Fruit fly (Drosophila melanogaster) whole organism, adult: ENCODE data around the gene Traf6.

ENCODE experiments used
- CG11617 ChIP-seq: fragments of 200-800 bp; sonication (Bioruptor generic); optimal IDR thresholded peaks from 2 replicates; lab custom pipeline; 2017; ENCODE audit warnings: mild to moderate bottlenecking, missing biosample characterization, missing genetic modification reagents, missing genetic modification characterization
- CG12768 ChIP-seq: fragments of 200-800 bp; sonication (Bioruptor generic); optimal IDR thresholded peaks from 2 replicates; lab custom pipeline; 2017; ENCODE audit warnings: missing biosample characterization, missing genetic modification characterization, mild to moderate bottlenecking, moderate library complexity, missing genetic modification reagents
- CG14711 ChIP-seq: fragments of 200-800 bp; sonication (Bioruptor generic); optimal IDR thresholded peaks from 2 replicates; lab custom pipeline; 2018; ENCODE audit warnings: missing biosample characterization, mild to moderate bottlenecking, missing genetic modification characterization, moderate library complexity
- CG1620 ChIP-seq: fragments of 200-800 bp; sonication (Bioruptor generic); optimal IDR thresholded peaks from 2 replicates; lab custom pipeline; 2016; ENCODE audit warnings: missing biosample characterization, missing genetic modification characterization
- CG33017 ChIP-seq: fragments of 200-800 bp; sonication (Bioruptor generic); optimal IDR thresholded peaks from 2 replicates; lab custom pipeline; 2018; ENCODE audit warnings: missing biosample characterization, mild to moderate bottlenecking, missing genetic modification characterization, moderate library complexity
- CG5204 ChIP-seq: fragments of 200-800 bp; sonication (Bioruptor generic); optimal IDR thresholded peaks from 2 replicates; lab custom pipeline; 2016; ENCODE audit warnings: missing biosample characterization, missing genetic modification characterization
- CG7045 ChIP-seq: fragments of 200-800 bp; sonication (Bioruptor generic); optimal IDR thresholded peaks from 2 replicates; lab custom pipeline; 2017; ENCODE audit warnings: missing biosample characterization, mild to moderate bottlenecking, missing genetic modification characterization
- CG7101 ChIP-seq: fragments of 200-800 bp; sonication (Bioruptor generic); optimal IDR thresholded peaks from 2 replicates; lab custom pipeline; 2018; ENCODE audit warnings: missing biosample characterization, mild to moderate bottlenecking, missing genetic modification characterization, moderate library complexity
- Clk ChIP-seq: fragments of 200-800 bp; sonication (Bioruptor generic); optimal IDR thresholded peaks from 2 replicates; lab custom pipeline; 2017; ENCODE audit warnings: missing biosample characterization, missing genetic modification characterization
- Crg-1 ChIP-seq: fragments of 200-800 bp; sonication (Bioruptor generic); optimal IDR thresholded peaks from 2 replicates; lab custom pipeline; 2016; ENCODE audit warnings: missing biosample characterization, missing genetic modification characterization
- Hr96 ChIP-seq: fragments of 200-800 bp; sonication (Bioruptor generic); optimal IDR thresholded peaks from 2 replicates; lab custom pipeline; 2016; ENCODE audit warnings: missing biosample characterization, missing genetic modification characterization
- Mnt ChIP-seq: fragments of 200-800 bp; sonication (Bioruptor generic); optimal IDR thresholded peaks from 2 replicates; lab custom pipeline; 2016; ENCODE audit warnings: missing biosample characterization, mild to moderate bottlenecking, missing genetic modification characterization
- bab1 ChIP-seq: fragments of 200-800 bp; sonication (Bioruptor generic); optimal IDR thresholded peaks from 3 replicates; lab custom pipeline; 2019; ENCODE audit warnings: missing biosample characterization, mild to moderate bottlenecking, missing genetic modification characterization, moderate library complexity
- cic ChIP-seq: fragments of 200-800 bp; sonication (Bioruptor generic); optimal IDR thresholded peaks from 2 replicates; lab custom pipeline; 2017; ENCODE audit warnings: missing biosample characterization, mild to moderate bottlenecking, missing genetic modification characterization, moderate library complexity
- cnc ChIP-seq, 2 experiments: fragments of >200 bp; optimal IDR thresholded peaks; 2 replicates each; lab custom pipeline; 2017
- kay ChIP-seq: fragments of 200-800 bp; sonication (Bioruptor generic); peaks from one replicate; lab custom pipeline; 2016; ENCODE audit warnings: missing biosample characterization, missing genetic modification characterization, borderline replicate concordance
- ovo ChIP-seq: fragments of 200-800 bp; sonication (Bioruptor generic); optimal IDR thresholded peaks from 2 replicates; lab custom pipeline; 2016; ENCODE audit warnings: missing biosample characterization, missing genetic modification characterization
- pad ChIP-seq: fragments of 200-800 bp; sonication (Bioruptor generic); optimal IDR thresholded peaks from 3 replicates; lab custom pipeline; 2017; ENCODE audit warnings: missing biosample characterization, missing genetic modification characterization, mild to moderate bottlenecking, moderate library complexity, missing genetic modification reagents
- tj ChIP-seq: fragments of 200-800 bp; sonication (Bioruptor generic); optimal IDR thresholded peaks from 3 replicates; lab custom pipeline; 2017; ENCODE audit warnings: missing biosample characterization, mild to moderate bottlenecking, missing genetic modification characterization, moderate library complexity
- toe ChIP-seq: fragments of 200-800 bp; sonication (Bioruptor generic); optimal IDR thresholded peaks from 2 replicates; lab custom pipeline; 2016; ENCODE audit warnings: missing biosample characterization, missing genetic modification characterization

The Traf6 gene

DNA sequence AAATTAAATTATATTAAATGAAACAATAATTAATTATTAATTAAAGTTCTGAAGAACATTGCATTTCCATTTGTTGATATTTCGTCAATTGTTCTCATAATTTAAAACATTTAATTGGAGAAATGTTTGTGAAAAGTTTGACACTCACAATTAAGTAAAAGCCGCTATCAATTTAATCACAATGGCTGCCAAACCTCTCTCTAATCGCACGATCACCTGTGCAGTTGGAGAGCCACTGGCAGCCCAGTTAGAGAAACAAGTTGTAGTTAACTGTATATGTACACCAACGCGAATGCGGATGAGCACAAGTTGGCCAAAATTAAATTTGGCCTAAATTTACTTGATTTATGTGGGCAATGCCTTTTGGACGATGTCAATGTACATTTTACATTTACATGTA, 35.0 kb upstream of the Traf6 start:
- TF ChIP-seq bab1 (GFP tag; lab: Kevin White, UChicago) (no peak), CG1620 (no peak), CG11617 (GFP tag; lab: Kevin White, UChicago) (no peak), pad (GFP tag; lab: Kevin White, UChicago) (no peak), cnc (optimal IDR thresholded peaks at IDR 0.05; lab: Kevin White, UChicago) (no peak), cic (GFP tag; lab: Kevin White, UChicago) (no peak), CG7045 (GFP tag; lab: Kevin White, UChicago) (no peak), Clk (GFP tag; lab: Kevin White, UChicago) (no peak)

DNA sequence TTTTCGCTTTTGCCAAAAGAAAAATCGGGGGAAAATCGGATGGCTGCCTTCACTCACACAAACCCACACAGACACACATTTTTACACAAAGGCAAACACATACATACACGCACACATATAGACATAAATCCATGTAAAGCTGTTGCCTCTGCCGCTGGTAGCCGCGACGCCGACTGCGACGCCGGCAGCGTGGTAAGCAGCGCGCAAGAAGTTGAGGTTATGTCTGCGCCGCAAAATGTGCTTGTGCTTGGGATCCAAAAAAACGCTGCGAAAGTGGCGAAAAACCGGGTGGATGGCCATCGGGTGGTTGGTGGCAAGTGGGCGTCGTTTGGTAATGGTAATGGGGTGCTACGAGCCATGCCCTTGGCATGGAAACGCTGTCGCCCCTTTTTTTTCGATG, 22.7 kb upstream of the Traf6 start:
- TF ChIP-seq Hr96 (GFP tag; lab: Kevin White, UChicago) (no peak), toe (GFP tag; lab: Kevin White, UChicago) (no peak), CG11617 (GFP tag; lab: Kevin White, UChicago) (no peak), CG1620 (no peak), CG7045 (GFP tag; lab: Kevin White, UChicago) (no peak), CG12768 (GFP tag; lab: Kevin White, UChicago) (no peak), cic (GFP tag; lab: Kevin White, UChicago) (no peak), bab1 (GFP tag; lab: Kevin White, UChicago) (no peak), CG14711 (tag; lab: Kevin White, UChicago) (no peak), Clk (GFP tag; lab: Kevin White, UChicago) (no peak), kay (GFP tag; lab: Kevin White, UChicago) (no peak), pad (GFP tag; lab: Kevin White, UChicago) (no peak), cnc (optimal IDR thresholded peaks at IDR 0.05; lab: Kevin White, UChicago) (no peak), ovo (GFP tag; lab: Kevin White, UChicago) (no peak)

DNA sequence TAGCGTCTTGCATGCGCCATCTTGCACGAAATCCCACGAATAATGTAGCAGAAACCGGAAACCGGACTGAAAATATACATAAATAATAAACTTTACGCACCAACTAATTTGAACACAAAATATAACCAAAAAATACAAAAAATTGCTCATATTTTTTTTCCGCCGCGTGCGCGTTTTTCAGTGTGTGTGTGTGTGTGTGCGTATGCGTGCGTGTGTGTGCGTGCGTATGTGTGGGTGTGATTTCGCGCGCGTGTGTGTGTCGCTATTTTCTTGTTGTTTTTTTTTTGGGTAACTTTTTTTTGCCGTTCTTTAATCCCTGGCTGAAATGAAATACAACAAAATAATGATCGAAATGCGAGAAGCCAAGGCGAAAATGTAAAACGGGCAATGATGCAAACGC, 21.8 kb upstream of the Traf6 start:
- TF ChIP-seq kay (GFP tag; lab: Kevin White, UChicago), result no peak
- no peak for TF ChIP-seq CG5204 (GFP tag; lab: Kevin White, UChicago)
- TF ChIP-seq Mnt, result no peak
- TF ChIP-seq CG7045 (GFP tag; lab: Kevin White, UChicago), result no peak
- TF ChIP-seq CG14711 (tag; lab: Kevin White, UChicago), result no peak
- TF ChIP-seq Crg-1 (GFP tag; lab: Kevin White, UChicago), result no peak
- TF ChIP-seq cic (GFP tag; lab: Kevin White, UChicago), result no peak
- no peak for TF ChIP-seq CG33017 (tag; lab: Kevin White, UChicago)
- TF ChIP-seq pad (GFP tag; lab: Kevin White, UChicago), result no peak
- TF ChIP-seq CG1620, result no peak
- no peak for TF ChIP-seq toe (GFP tag; lab: Kevin White, UChicago)

DNA sequence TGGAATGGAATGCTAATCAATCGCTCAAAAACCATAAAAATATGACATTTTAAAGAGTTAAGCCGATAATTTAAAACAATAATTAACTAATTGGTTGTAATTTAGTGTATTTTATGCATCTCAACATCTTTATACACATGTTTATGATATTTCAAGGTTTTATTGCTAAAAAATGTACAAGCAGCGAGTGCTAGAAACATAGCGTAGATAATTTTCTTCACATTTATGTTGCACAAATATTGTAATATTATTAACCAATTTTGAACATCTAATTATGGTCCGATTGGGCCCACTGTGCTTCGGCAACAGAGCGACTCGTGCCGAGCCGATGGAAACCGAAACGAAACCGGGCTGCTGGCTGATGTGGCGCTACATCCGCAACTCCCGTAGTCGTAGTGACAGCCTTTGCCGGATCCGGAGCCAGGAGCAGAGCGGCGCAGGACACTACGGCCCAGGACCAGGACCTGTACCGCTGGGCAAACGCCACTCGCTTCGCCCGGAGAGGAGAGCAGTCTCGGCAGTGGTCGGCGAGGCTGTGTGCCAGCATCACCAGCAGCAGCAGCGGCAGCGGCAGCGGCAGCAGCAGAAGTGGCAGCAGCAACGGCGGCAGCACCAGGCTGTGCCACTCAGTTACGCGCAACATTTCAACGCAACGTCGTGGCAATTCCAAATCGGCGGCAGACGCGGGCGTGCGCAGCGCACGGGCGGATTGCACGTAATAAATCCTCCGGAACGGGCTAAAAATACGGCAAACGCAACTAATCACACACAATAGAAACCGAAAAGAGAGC, 21.2 kb upstream of the Traf6 start, which contains the start of gene sdt:
TSS of gene sdt (plus strand) at position 385 of the 791 bp plus-strand sequence.
- no peak for TF ChIP-seq CG7045 (GFP tag; lab: Kevin White, UChicago)
- no peak for TF ChIP-seq bab1 (GFP tag; lab: Kevin White, UChicago)
- no peak for TF ChIP-seq CG5204 (GFP tag; lab: Kevin White, UChicago)
- TF ChIP-seq tj, result no peak
- no peak for TF ChIP-seq CG33017 (tag; lab: Kevin White, UChicago)
- no peak for TF ChIP-seq Hr96 (GFP tag; lab: Kevin White, UChicago)
- TF ChIP-seq CG11617 (GFP tag; lab: Kevin White, UChicago), result no peak
- TF ChIP-seq CG14711 (tag; lab: Kevin White, UChicago), result no peak
- no peak for TF ChIP-seq Mnt
- no peak for TF ChIP-seq pad (GFP tag; lab: Kevin White, UChicago)
- TF ChIP-seq CG12768 (GFP tag; lab: Kevin White, UChicago), result no peak
- TF ChIP-seq Crg-1 (GFP tag; lab: Kevin White, UChicago), result no peak
- no peak for TF ChIP-seq toe (GFP tag; lab: Kevin White, UChicago)
- TF ChIP-seq kay (GFP tag; lab: Kevin White, UChicago), result no peak

DNA sequence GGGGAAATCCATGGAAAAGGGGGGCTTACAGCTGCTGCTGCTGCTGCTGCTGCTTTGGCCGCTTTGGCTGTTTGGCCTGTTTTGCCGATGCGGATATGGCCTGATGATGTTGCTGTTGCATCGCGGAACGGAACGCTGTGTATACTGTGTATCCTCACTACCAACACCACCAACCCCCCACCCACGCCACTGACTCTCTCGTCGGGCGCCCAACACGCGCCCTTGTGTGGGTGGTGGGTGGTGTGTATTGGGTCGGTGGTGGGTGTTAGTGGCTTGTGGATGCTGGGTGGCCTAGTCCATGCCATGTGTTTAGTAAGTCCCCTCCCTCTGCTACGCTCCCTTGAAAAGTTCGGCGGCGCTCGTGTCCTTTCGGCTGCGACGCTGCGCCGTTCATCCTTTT, 20.6 kb upstream of the Traf6 start:
- peak; percentile 17 for TF ChIP-seq pad (GFP tag; lab: Kevin White, UChicago)
- TF ChIP-seq CG12768 (GFP tag; lab: Kevin White, UChicago), result no peak
- TF ChIP-seq tj, result no peak

DNA sequence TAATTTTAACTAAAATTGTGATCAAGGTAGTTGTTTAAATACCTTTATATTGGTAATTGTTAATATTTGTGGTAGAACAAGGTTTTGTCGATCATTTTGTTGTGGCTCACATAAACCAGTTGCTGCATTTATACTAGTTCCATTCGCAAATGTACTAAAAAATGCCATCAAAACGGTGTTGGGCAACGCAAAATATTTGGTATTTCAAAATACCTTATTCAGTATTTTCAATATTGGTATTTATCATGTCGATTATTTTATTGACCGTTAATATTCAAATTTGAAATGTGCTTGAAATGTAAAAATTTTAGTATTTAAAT, 19.8 kb upstream of the Traf6 start, which contains the start of gene slpr:
TSS of gene slpr (minus strand) at position 156 of the 320 bp plus-strand sequence.
- no peak for TF ChIP-seq CG33017 (tag; lab: Kevin White, UChicago)
- peak; percentile 38 for TF ChIP-seq CG14711 (tag; lab: Kevin White, UChicago)

DNA sequence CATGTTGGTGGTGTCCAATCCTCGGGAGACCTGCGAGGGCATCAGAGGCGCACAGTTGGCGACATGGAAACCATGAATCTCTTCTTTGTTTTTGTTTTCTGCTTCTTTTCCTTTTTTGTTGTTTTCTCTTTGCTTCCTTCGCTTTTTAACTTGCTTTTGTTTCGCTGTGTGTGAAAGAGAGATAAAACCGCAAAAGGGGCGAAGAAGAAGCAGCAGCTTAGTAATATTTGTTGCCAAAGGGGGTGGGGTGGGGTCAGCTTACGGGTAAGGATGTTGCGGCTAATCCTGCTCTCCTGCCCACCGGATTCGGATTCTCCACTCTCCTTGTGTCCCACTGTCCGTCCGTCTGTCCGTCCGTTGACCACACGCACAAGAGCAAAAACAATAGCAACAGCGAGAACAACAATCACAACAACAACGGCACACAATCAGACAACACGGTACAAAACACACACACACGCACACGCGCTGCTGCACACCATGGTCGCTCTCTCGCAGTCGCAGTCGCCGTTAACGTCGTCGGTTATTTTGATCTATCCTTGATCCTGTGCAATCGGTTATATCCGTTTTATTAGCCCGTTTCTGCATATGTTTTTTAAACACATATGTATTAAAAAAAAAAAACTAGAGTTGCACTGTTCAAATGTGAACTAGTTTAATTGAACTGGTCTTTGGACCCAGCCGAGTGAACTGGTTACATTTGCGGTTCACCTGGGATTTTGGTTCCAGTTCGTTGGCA, 19.3 kb upstream of the Traf6 start:
- TF ChIP-seq CG14711 (tag; lab: Kevin White, UChicago) (peak; percentile 80), CG11617 (GFP tag; lab: Kevin White, UChicago) (peak; percentile 19), CG7101 (tag; lab: Kevin White, UChicago) (no peak), tj (peak; percentile 29), Mnt (peak; percentile 51), CG7045 (GFP tag; lab: Kevin White, UChicago) (no peak)
